Worm (Caenorhabditis elegans) whole organism, midembryonic: ENCODE data around the gene cyp-13B1.

Source experiments
- T22C8.4 ChIP-seq: fragments of 200-800 bp; sonication (Bioruptor generic); IDR thresholded peaks from 2 replicates; pipeline ENCODE4 v1.3.6; 2022; ENCODE audit warnings: missing genetic modification characterization, missing compliant biosample characterization
- cog-1 ChIP-seq: sonication (generic microtip); optimal IDR thresholded peaks from 2 replicates; lab custom pipeline; 2016; ENCODE audit warnings: missing genetic modification characterization, missing compliant biosample characterization
- flt-1 ChIP-seq: fragments of 200-800 bp; sonication (Bioruptor generic); IDR thresholded peaks from 2 replicates; pipeline ENCODE4 v1.3.6; 2022; ENCODE audit warnings: missing genetic modification characterization, missing compliant biosample characterization
- ref-1 ChIP-seq: fragments of 200-800 bp; sonication (Bioruptor generic); conservative IDR thresholded peaks from 2 replicates; pipeline ENCODE4 v1.3.6; 2022; ENCODE audit warnings: missing genetic modification reagents, missing genetic modification characterization, missing compliant biosample characterization
- tab-1 ChIP-seq: fragments of 200-800 bp; sonication (Bioruptor generic); IDR thresholded peaks from 2 replicates; pipeline ENCODE4 v1.3.6; 2022; ENCODE audit warnings: missing genetic modification characterization, missing compliant biosample characterization
- ztf-23 ChIP-seq: fragments of 200-800 bp; sonication (Bioruptor generic); IDR thresholded peaks from 2 replicates; pipeline ENCODE4 v1.3.6; 2022; ENCODE audit warnings: missing genetic modification reagents, missing genetic modification characterization, missing compliant biosample characterization

ce11 chrX:13358573-13358972 lies 50.9 kb downstream of the cyp-13B1 start:
- TF ChIP-seq tab-1 (GFP tag; lab: Robert Waterston, UW) (no peak), cog-1 (no peak), ztf-23 (GFP tag; lab: Robert Waterston, UW) (no peak), ref-1 (GFP tag; lab: Robert Waterston, UW) (no peak), flt-1 (GFP tag; lab: Robert Waterston, UW) (no peak), T22C8.4 (GFP tag; lab: Robert Waterston, UW) (no peak)
